Fruit fly (Drosophila melanogaster) whole organism, wandering third instar larva: ENCODE measurements around the gene CG6398.

Experiments
- Abd-B ChIP-seq: fragments of >200 bp; optimal IDR thresholded peaks from 2 replicates; lab custom pipeline; 2017; ENCODE audit warnings: missing biosample characterization, missing genetic modification characterization
- CG32264 ChIP-seq: fragments of 200-800 bp; sonication (Bioruptor generic); optimal IDR thresholded peaks from 2 replicates; lab custom pipeline; 2016; ENCODE audit warnings: missing biosample characterization, missing genetic modification characterization
- CG9705 ChIP-seq: fragments of 200-800 bp; sonication (Bioruptor generic); optimal IDR thresholded peaks from 2 replicates; lab custom pipeline; 2018; ENCODE audit warnings: missing biosample characterization, mild to moderate bottlenecking, missing genetic modification characterization
- Dfd ChIP-seq: fragments of >200 bp; optimal IDR thresholded peaks from 2 replicates; lab custom pipeline; 2017; ENCODE audit warnings: missing biosample characterization, missing genetic modification characterization
- GATAd ChIP-seq: sonication (Bioruptor generic); optimal IDR thresholded peaks from 2 replicates; lab custom pipeline; 2016; ENCODE audit warnings: missing biosample characterization, missing genetic modification characterization
- HLH106 ChIP-seq: fragments of 200-800 bp; optimal IDR thresholded peaks from 3 replicates; lab custom pipeline; 2019; ENCODE audit warnings: missing biosample characterization, mild to moderate bottlenecking, missing genetic modification characterization, moderate library complexity
- Hnf4 ChIP-seq: fragments of 200-800 bp; sonication (Bioruptor generic); optimal IDR thresholded peaks from 2 replicates; lab custom pipeline; 2016; ENCODE audit warnings: missing biosample characterization, mild to moderate bottlenecking, missing genetic modification characterization
- Hr78 ChIP-seq: fragments of >200 bp; optimal IDR thresholded peaks from 2 replicates; lab custom pipeline; 2017; ENCODE audit warnings: missing biosample characterization, missing genetic modification characterization
- Hr83 ChIP-seq: fragments of 200-300 bp; sonication (Bioruptor generic); optimal IDR thresholded peaks from 2 replicates; lab custom pipeline; 2016; ENCODE audit warnings: missing biosample characterization, mild to moderate bottlenecking, missing genetic modification characterization, moderate library complexity; ENCODE audit not compliant: poor library complexity, severe bottlenecking
- Jra ChIP-seq: sonication (Bioruptor generic); optimal IDR thresholded peaks from 2 replicates; lab custom pipeline; 2016; ENCODE audit warnings: missing biosample characterization, missing genetic modification characterization
- Myc ChIP-seq: fragments of >200 bp; optimal IDR thresholded peaks from 2 replicates; lab custom pipeline; 2017
- N ChIP-seq: fragments of >200 bp; optimal IDR thresholded peaks from 2 replicates; lab custom pipeline; 2018; ENCODE audit warnings: missing biosample characterization, missing external identifiers, missing genetic modification characterization
- OdsH ChIP-seq: fragments of 200-800 bp; sonication (Bioruptor generic); optimal IDR thresholded peaks from 2 replicates; lab custom pipeline; 2016; ENCODE audit warnings: missing biosample characterization, mild to moderate bottlenecking, missing genetic modification characterization
- Rel ChIP-seq, 2 experiments: fragments of 200-800 bp; sonication (Bioruptor generic) in 1 of 2; optimal IDR thresholded peaks; 2 replicates in 1 of 2; 3 replicates in 1 of 2; lab custom pipeline; 2016 to 2019; ENCODE audit warnings: mild to moderate bottlenecking in 2 of 2, missing biosample characterization in 2 of 2, missing genetic modification characterization in 2 of 2, moderate library complexity in 1 of 2
- Sp1 ChIP-seq: fragments of 200-800 bp; sonication (Bioruptor generic); optimal IDR thresholded peaks from 3 replicates; lab custom pipeline; 2019; ENCODE audit warnings: missing biosample characterization, mild to moderate bottlenecking, missing genetic modification characterization, moderate library complexity
- Vsx2 ChIP-seq: fragments of 200-300, 225-300 bp; sonication (Bioruptor generic); optimal IDR thresholded peaks from 2 replicates; lab custom pipeline; 2018; ENCODE audit warnings: missing biosample characterization, missing genetic modification characterization; ENCODE audit not compliant: partially characterized antibody
- br ChIP-seq: fragments of 200-800 bp; sonication (Bioruptor generic); optimal IDR thresholded peaks from 2 replicates; lab custom pipeline; 2016; ENCODE audit warnings: missing biosample characterization, missing genetic modification characterization
- brk ChIP-seq: fragments of 200-800 bp; sonication (Bioruptor generic); optimal IDR thresholded peaks from 2 replicates; lab custom pipeline; 2016; ENCODE audit warnings: missing biosample characterization, mild to moderate bottlenecking, missing genetic modification characterization
- ey ChIP-seq: fragments of 200-800 bp; sonication (Bioruptor generic); optimal IDR thresholded peaks from 2 replicates; lab custom pipeline; 2016; ENCODE audit warnings: missing biosample characterization, missing genetic modification characterization
- foxo ChIP-seq, 2 experiments: fragments of 200-800 bp; sonication (Bioruptor generic); optimal IDR thresholded peaks; 2 replicates in 1 of 2; 3 replicates in 1 of 2; lab custom pipeline; 2016 to 2017; ENCODE audit warnings: missing biosample characterization in 2 of 2, missing genetic modification characterization in 2 of 2
- fru ChIP-seq: fragments of 200-800 bp; sonication (Bioruptor generic); optimal IDR thresholded peaks from 3 replicates; lab custom pipeline; 2016; ENCODE audit warnings: missing biosample characterization, mild to moderate bottlenecking, missing genetic modification characterization
- h ChIP-seq: fragments of 200-800 bp; sonication (Bioruptor generic); optimal IDR thresholded peaks from 3 replicates; lab custom pipeline; 2016; ENCODE audit warnings: missing biosample characterization, mild to moderate bottlenecking, missing genetic modification characterization
- lola ChIP-seq: fragments of >200 bp; optimal IDR thresholded peaks from 2 replicates; lab custom pipeline; 2017; ENCODE audit warnings: missing biosample characterization, missing genetic modification characterization
- psq ChIP-seq: fragments of 200-800 bp; sonication (Bioruptor generic); optimal IDR thresholded peaks from 3 replicates; lab custom pipeline; 2017; ENCODE audit warnings: missing biosample characterization, mild to moderate bottlenecking, missing genetic modification characterization, moderate library complexity
- rgr ChIP-seq: fragments of 200-800 bp; sonication (Bioruptor generic); optimal IDR thresholded peaks from 3 replicates; lab custom pipeline; 2016; ENCODE audit warnings: missing biosample characterization, mild to moderate bottlenecking, missing genetic modification characterization
- sage ChIP-seq: fragments of 200-800 bp; sonication (Bioruptor generic); optimal IDR thresholded peaks from 2 replicates; lab custom pipeline; 2016; ENCODE audit warnings: missing biosample characterization, mild to moderate bottlenecking, missing genetic modification characterization
- sv ChIP-seq: fragments of 200-800 bp; sonication (Bioruptor generic); optimal IDR thresholded peaks from 3 replicates; lab custom pipeline; 2016; ENCODE audit warnings: missing biosample characterization, missing genetic modification characterization
- usp ChIP-seq: fragments of >200 bp; optimal IDR thresholded peaks from 2 replicates; lab custom pipeline; 2017; ENCODE audit warnings: missing biosample characterization, missing genetic modification characterization
- woc ChIP-seq: sonication (Bioruptor generic); optimal IDR thresholded peaks from 2 replicates; lab custom pipeline; 2016; ENCODE audit warnings: missing biosample characterization, mild to moderate bottlenecking, missing genetic modification characterization

The CG6398 gene

dm6 chrX:17819635-17820139 lies 10.9 kb upstream of the CG6398 start, which contains the start of gene CG12986:
Gene CG12986 (minus strand): TSS chrX:17819685.
- TF ChIP-seq psq (GFP tag; lab: Kevin White, UChicago) (no peak), usp (GFP tag; lab: Kevin White, UChicago) (no peak), GATAd (no peak), Myc (lab: Kevin White, UChicago) (no peak), Dfd (GFP tag; lab: Kevin White, UChicago) (no peak), Hnf4 (GFP tag; lab: Kevin White, UChicago) (no peak), Sp1 (GFP tag; lab: Kevin White, UChicago) (no peak), fru (GFP tag; lab: Kevin White, UChicago) (no peak), lola (GFP tag; lab: Kevin White, UChicago) (no peak), Hr83 (GFP tag; lab: Kevin White, UChicago) (no peak), Hr78 (GFP tag; lab: Kevin White, UChicago) (no peak)

- TF ChIP-seq Hnf4 (GFP tag; lab: Kevin White, UChicago) (peak; percentile 34), ey (GFP tag; lab: Kevin White, UChicago) (peak; percentile 9), foxo (GFP tag; optimal IDR thresholded peaks at IDR 0.05; lab: Kevin White, UChicago) (peak in 1 of 2 experiments; percentile 49), fru (GFP tag; lab: Kevin White, UChicago) (peak; percentile 18), h (peak; percentile 22), br (GFP tag; lab: Kevin White, UChicago) (no peak), woc (GFP tag; lab: Kevin White, UChicago) (no peak), Dfd (GFP tag; lab: Kevin White, UChicago) (no peak), rgr (GFP tag; lab: Kevin White, UChicago) (peak; percentile 30), OdsH (GFP tag; lab: Kevin White, UChicago) (peak; percentile 53), psq (GFP tag; lab: Kevin White, UChicago) (peak; percentile 20), HLH106 (tag; lab: Kevin White, UChicago) (peak; percentile 43), sage (GFP tag; lab: Kevin White, UChicago) (no peak)
Observed at dm6 chrX:17820252-17820651, 10.4 kb upstream of the CG6398 start.

- TF ChIP-seq lola (GFP tag; lab: Kevin White, UChicago) (no peak), fru (GFP tag; lab: Kevin White, UChicago) (peak; percentile 59)
Observed at dm6 chrX:17821466-17821865, 9.2 kb upstream of the CG6398 start.

- TF ChIP-seq Hnf4 (GFP tag; lab: Kevin White, UChicago), result peak; percentile 1
- TF ChIP-seq Abd-B (GFP tag; lab: Kevin White, UChicago), result peak; percentile 77
- TF ChIP-seq foxo (GFP tag; optimal IDR thresholded peaks at IDR 0.05; lab: Kevin White, UChicago), result peak in 1 of 2 experiments; percentile 25
- no peak for TF ChIP-seq Jra
- TF ChIP-seq Hr83 (GFP tag; lab: Kevin White, UChicago), result peak; percentile 54
- peak; percentile 82 for TF ChIP-seq Hr78 (GFP tag; lab: Kevin White, UChicago)
- no peak for TF ChIP-seq Rel (GFP tag; optimal IDR thresholded peaks at IDR 0.05; lab: Kevin White, UChicago)
- peak; percentile 1 for TF ChIP-seq Rel (tag; optimal IDR thresholded peaks at IDR 0.05; lab: Kevin White, UChicago)
- TF ChIP-seq usp (GFP tag; lab: Kevin White, UChicago), result no peak
- peak; percentile 23 for TF ChIP-seq ey (GFP tag; lab: Kevin White, UChicago)
- peak; percentile 51 for TF ChIP-seq Sp1 (GFP tag; lab: Kevin White, UChicago)
- TF ChIP-seq psq (GFP tag; lab: Kevin White, UChicago), result peak; percentile 42
- TF ChIP-seq sv, result peak; percentile 10
- no peak for TF ChIP-seq CG32264 (GFP tag; lab: Kevin White, UChicago)
- TF ChIP-seq woc (GFP tag; lab: Kevin White, UChicago), result peak; percentile 4
- TF ChIP-seq Vsx2 (GFP tag; lab: Kevin White, UChicago), result no peak
- peak; percentile 99 for TF ChIP-seq N (GFP tag; lab: Kevin White, UChicago)
- peak; percentile 45 for TF ChIP-seq brk
- TF ChIP-seq Dfd (GFP tag; lab: Kevin White, UChicago), result peak; percentile 66
- peak; percentile 40 for TF ChIP-seq rgr (GFP tag; lab: Kevin White, UChicago)
- TF ChIP-seq CG9705 (GFP tag; lab: Kevin White, UChicago), result peak; percentile 28
- TF ChIP-seq h, result peak; percentile 48
- TF ChIP-seq HLH106 (tag; lab: Kevin White, UChicago), result peak; percentile 26
- TF ChIP-seq br (GFP tag; lab: Kevin White, UChicago), result peak; percentile 48
- no peak for TF ChIP-seq Myc (lab: Kevin White, UChicago)
- TF ChIP-seq fru (GFP tag; lab: Kevin White, UChicago), result peak; percentile 40
- TF ChIP-seq OdsH (GFP tag; lab: Kevin White, UChicago), result peak; percentile 46
Observed at dm6 chrX:17826807-17827703, 3.6 kb upstream of the CG6398 start, which contains the start of gene Socs16D. Gene Socs16D (minus strand): TSS chrX:17827564.
